Worm (Caenorhabditis elegans) whole organism, L4 larva: ENCODE data around the gene C53A3.3.

Experiments used
- F37D6.2 ChIP-seq: sonication (generic microtip); optimal IDR thresholded peaks from 2 replicates; lab custom pipeline; 2016; ENCODE audit warnings: mild to moderate bottlenecking, missing genetic modification characterization, missing compliant biosample characterization
- F44E2.7 ChIP-seq: fragments of 200-800 bp; sonication (Bioruptor generic); IDR thresholded peaks from 2 replicates; pipeline ENCODE4 v2.1.2; 2022; ENCODE audit warnings: missing genetic modification characterization, missing compliant biosample characterization
- F49E8.2 ChIP-seq: sonication (generic microtip); optimal IDR thresholded peaks from 2 replicates; lab custom pipeline; 2016; ENCODE audit warnings: missing compliant biosample characterization, mild to moderate bottlenecking, missing genetic modification characterization, borderline replicate concordance
- R02D3.7 ChIP-seq: fragments of 150-350 bp; sonication (generic microtip); optimal IDR thresholded peaks from 3 replicates; lab custom pipeline; 2014; ENCODE audit warnings: missing biosample characterization, missing genetic modification characterization
- Y48G9A.11 ChIP-seq: fragments of 200-800 bp; sonication (Bioruptor generic); IDR thresholded peaks from 2 replicates; pipeline ENCODE4 v1.3.6; 2022; ENCODE audit warnings: missing genetic modification reagents, missing genetic modification characterization, missing compliant biosample characterization
- aha-1 ChIP-seq: fragments of 150-350 bp; peaks from one replicate; lab custom pipeline; 2014; ENCODE audit warnings: missing biosample characterization, missing genetic modification characterization
- ama-1 ChIP-seq: fragments of 150-350 bp; optimal IDR thresholded peaks from 2 replicates; lab custom pipeline; 2014; ENCODE audit warnings: inconsistent platforms, mixed read lengths
- attf-4 ChIP-seq: sonication (generic microtip); optimal IDR thresholded peaks from 3 replicates; lab custom pipeline; 2017; ENCODE audit warnings: missing biosample characterization, missing genetic modification characterization
- ceh-20 ChIP-seq: fragments of 200-800 bp; sonication (Bioruptor generic); IDR thresholded peaks from 2 replicates; pipeline ENCODE4 v1.3.6; 2022; ENCODE audit warnings: missing genetic modification reagents, missing genetic modification characterization, missing compliant biosample characterization
- ceh-32 ChIP-seq: sonication (generic microtip); optimal IDR thresholded peaks from 2 replicates; lab custom pipeline; 2016; ENCODE audit warnings: mild to moderate bottlenecking, missing genetic modification characterization, missing compliant biosample characterization; ENCODE audit not compliant: poor library complexity
- daf-16 ChIP-seq, 3 experiments: sonication (generic microtip); optimal IDR thresholded peaks; 2 replicates each; lab custom pipeline; 2016 to 2017; ENCODE audit warnings: missing genetic modification characterization in 3 of 3, missing genetic modification reagents in 3 of 3, mild to moderate bottlenecking in 2 of 3, missing compliant biosample characterization in 2 of 3, missing biosample characterization in 1 of 3, moderate library complexity in 1 of 3
- daf-19 ChIP-seq: fragments of 200-800 bp; sonication (Bioruptor generic); conservative IDR thresholded peaks from 2 replicates; pipeline ENCODE4 v1.3.6; 2022; ENCODE audit warnings: missing genetic modification characterization, missing compliant biosample characterization
- dmd-6 ChIP-seq: fragments of 200-800 bp; sonication (Bioruptor generic); IDR thresholded peaks from 2 replicates; pipeline ENCODE4 v1.3.6; 2022; ENCODE audit warnings: missing genetic modification reagents, missing genetic modification characterization, missing compliant biosample characterization
- duxl-1 ChIP-seq: sonication (generic microtip); optimal IDR thresholded peaks from 2 replicates; lab custom pipeline; 2016; ENCODE audit warnings: mild to moderate bottlenecking, missing genetic modification characterization, moderate library complexity, missing compliant biosample characterization; ENCODE audit not compliant: poor library complexity
- dve-1 ChIP-seq: sonication (generic microtip); optimal IDR thresholded peaks from 2 replicates; lab custom pipeline; 2017; ENCODE audit warnings: antibody characterized with exemption, mild to moderate bottlenecking, missing genetic modification characterization, missing compliant biosample characterization; ENCODE audit not compliant: insufficient read depth
- egl-27 ChIP-seq: sonication (generic microtip); optimal IDR thresholded peaks from 3 replicates; lab custom pipeline; 2017; ENCODE audit warnings: missing biosample characterization, missing genetic modification reagents, missing genetic modification characterization
- fkh-10 ChIP-seq: fragments of 150-350 bp; optimal IDR thresholded peaks from 2 replicates; lab custom pipeline; 2014; ENCODE audit warnings: missing biosample characterization, missing genetic modification reagents, missing genetic modification characterization
- gei-8 ChIP-seq: fragments of 200-800 bp; sonication (Bioruptor generic); optimal IDR thresholded peaks from 2 replicates; lab custom pipeline; 2018; ENCODE audit warnings: mild to moderate bottlenecking, missing genetic modification characterization, missing compliant biosample characterization
- hlh-11 ChIP-seq: fragments of 200-800 bp; sonication (Bioruptor generic); optimal IDR thresholded peaks from 2 replicates; lab custom pipeline; 2018; ENCODE audit warnings: mild to moderate bottlenecking, missing genetic modification characterization, missing compliant biosample characterization
- hlh-30 ChIP-seq: sonication (generic microtip); optimal IDR thresholded peaks from 2 replicates; lab custom pipeline; 2017; ENCODE audit warnings: antibody characterized with exemption, mild to moderate bottlenecking, missing genetic modification characterization, missing compliant biosample characterization; ENCODE audit not compliant: insufficient read depth
- lin-15B ChIP-seq: fragments of 150-350 bp; sonication (generic microtip); optimal IDR thresholded peaks from 3 replicates; lab custom pipeline; 2014; ENCODE audit warnings: missing biosample characterization, missing genetic modification characterization
- lin-38 ChIP-seq: fragments of 200-800 bp; sonication (Bioruptor generic); IDR thresholded peaks from 2 replicates; pipeline ENCODE4 v1.3.6; 2022; ENCODE audit warnings: missing genetic modification reagents, missing genetic modification characterization, missing compliant biosample characterization
- madf-9 ChIP-seq: fragments of 200-800 bp; sonication (Bioruptor generic); conservative IDR thresholded peaks from 2 replicates; pipeline ENCODE4 v1.3.6; 2022; ENCODE audit warnings: missing genetic modification reagents, missing genetic modification characterization, missing compliant biosample characterization
- mdl-1 ChIP-seq, 2 experiments: fragments of 150-350 bp in 1 of 2; sonication (generic microtip) in 1 of 2; optimal IDR thresholded peaks; 2 replicates each; lab custom pipeline; 2014 to 2017; ENCODE audit warnings: missing biosample characterization in 2 of 2, missing genetic modification characterization in 2 of 2
- mes-2 ChIP-seq: sonication (generic microtip); optimal IDR thresholded peaks from 2 replicates; lab custom pipeline; 2016; ENCODE audit warnings: missing genotype, mild to moderate bottlenecking, missing genetic modification characterization, missing compliant biosample characterization; ENCODE audit not compliant: poor library complexity, severe bottlenecking
- mxl-2 ChIP-seq: fragments of 200-800 bp; sonication (Bioruptor generic); conservative IDR thresholded peaks from 2 replicates; pipeline ENCODE4 v1.3.6; 2022; ENCODE audit warnings: missing genetic modification reagents, missing genetic modification characterization, missing compliant biosample characterization
- nhr-237 ChIP-seq: sonication (generic microtip); optimal IDR thresholded peaks from 2 replicates; lab custom pipeline; 2017; ENCODE audit warnings: missing biosample characterization, missing genetic modification characterization
- nhr-28 ChIP-seq: fragments of 150-350 bp; optimal IDR thresholded peaks from 2 replicates; lab custom pipeline; 2014; ENCODE audit warnings: missing biosample characterization, missing genetic modification characterization
- nhr-42 ChIP-seq: fragments of 200-800 bp; sonication (Bioruptor generic); IDR thresholded peaks from 2 replicates; pipeline ENCODE4 v1.3.6; 2022; ENCODE audit warnings: missing genetic modification characterization, missing compliant biosample characterization
- nhr-48 ChIP-seq: sonication (generic microtip); optimal IDR thresholded peaks from 2 replicates; lab custom pipeline; 2016; ENCODE audit warnings: mild to moderate bottlenecking, missing genetic modification characterization, missing compliant biosample characterization
- pqm-1 ChIP-seq: sonication (generic microtip); optimal IDR thresholded peaks from 2 replicates; lab custom pipeline; 2017; ENCODE audit warnings: missing biosample characterization, missing genetic modification characterization
- spr-3 ChIP-seq: fragments of 200-800 bp; sonication (Bioruptor generic); optimal IDR thresholded peaks from 2 replicates; lab custom pipeline; 2018; ENCODE audit warnings: mild to moderate bottlenecking, missing genetic modification characterization, missing compliant biosample characterization
- tag-97 ChIP-seq: fragments of 200-800 bp; sonication (Bioruptor generic); IDR thresholded peaks from 2 replicates; pipeline ENCODE4 v1.3.6; 2022; ENCODE audit warnings: missing genetic modification characterization, missing compliant biosample characterization
- unc-62 ChIP-seq, 3 experiments: fragments of 150-350 bp in 1 of 3; sonication (generic microtip); optimal IDR thresholded peaks in 2 of 3; peaks in 1 of 3; 1 replicate in 1 of 3; 2 replicates in 2 of 3; lab custom pipeline; 2014 to 2017; ENCODE audit warnings: missing biosample characterization in 3 of 3, missing genetic modification characterization in 3 of 3, missing genetic modification reagents in 3 of 3, missing genotype in 1 of 3

C53A3.3 gene

DNA sequence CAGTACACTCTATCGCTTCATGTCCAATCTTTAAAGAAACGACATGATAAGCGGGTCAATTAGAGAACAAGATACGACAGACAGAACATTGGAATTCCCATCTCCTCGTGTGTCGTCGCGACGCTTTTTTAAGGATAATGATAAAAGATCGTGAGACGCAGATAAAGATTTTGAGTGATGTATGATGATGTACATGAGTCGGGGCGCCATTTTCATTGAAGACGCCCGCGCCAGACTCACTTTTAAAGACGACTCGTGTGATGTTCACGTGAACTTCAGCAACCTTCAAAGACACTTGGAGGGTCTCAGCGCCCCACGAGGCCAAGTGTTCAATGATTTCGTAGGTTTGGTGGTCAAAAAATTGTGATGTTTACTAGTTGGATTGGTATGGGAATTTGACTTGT, 12.0 kb downstream of the C53A3.3 start (continued):
- TF ChIP-seq gei-8, result peak; percentile 71

ce11 chrV:5769500-5769899, 13.2 kb downstream of the C53A3.3 start:
- peak; percentile 35 for TF ChIP-seq dve-1 (tag; lab: Kevin White, UChicago)
- no peak for TF ChIP-seq ama-1 (lab: Kevin White, UChicago)
- TF ChIP-seq ceh-32, result no peak
- peak; percentile 32 for TF ChIP-seq nhr-28
- peak in 1 of 2 experiments; percentile 16 for TF ChIP-seq mdl-1 (tag; optimal IDR thresholded peaks at IDR 0.05; lab: Kevin White, UChicago)
- TF ChIP-seq daf-16 (GFP tag; optimal IDR thresholded peaks at IDR 0.05; lab: Kevin White, UChicago), result no peak
- TF ChIP-seq daf-16 (tag; optimal IDR thresholded peaks at IDR 0.05; lab: Kevin White, UChicago), result peak; percentile 56
- peak; percentile 15 for TF ChIP-seq hlh-30 (tag; lab: Kevin White, UChicago)
- TF ChIP-seq unc-62 (GFP tag; optimal IDR thresholded peaks at IDR 0.05 in 1 of 2; lab: Kevin White, UChicago), result peak in 1 of 2 experiments; percentile 60
- no peak for TF ChIP-seq unc-62 (tag; optimal IDR thresholded peaks at IDR 0.05; lab: Kevin White, UChicago)
- TF ChIP-seq F37D6.2 (tag; lab: Kevin White, UChicago), result no peak
- TF ChIP-seq nhr-48 (tag; lab: Kevin White, UChicago), result peak; percentile 48
- TF ChIP-seq pqm-1, result peak; percentile 36
- no peak for TF ChIP-seq duxl-1
- TF ChIP-seq hlh-11 (tag; lab: Kevin White, UChicago), result peak; percentile 51
- TF ChIP-seq dmd-6 (GFP tag; lab: Robert Waterston, UW), result peak; percentile 82

- TF ChIP-seq daf-19 (no peak), mxl-2 (GFP tag; lab: Robert Waterston, UW) (peak; percentile 80), mes-2 (tag; lab: Kevin White, UChicago) (peak; percentile 33), attf-4 (tag; lab: Kevin White, UChicago) (no peak), dmd-6 (GFP tag; lab: Robert Waterston, UW) (peak; percentile 38; the same call in 1 of the 2 replicates)
Observed at ce11 chrV:5769999-5770398, 13.7 kb downstream of the C53A3.3 start.

DNA sequence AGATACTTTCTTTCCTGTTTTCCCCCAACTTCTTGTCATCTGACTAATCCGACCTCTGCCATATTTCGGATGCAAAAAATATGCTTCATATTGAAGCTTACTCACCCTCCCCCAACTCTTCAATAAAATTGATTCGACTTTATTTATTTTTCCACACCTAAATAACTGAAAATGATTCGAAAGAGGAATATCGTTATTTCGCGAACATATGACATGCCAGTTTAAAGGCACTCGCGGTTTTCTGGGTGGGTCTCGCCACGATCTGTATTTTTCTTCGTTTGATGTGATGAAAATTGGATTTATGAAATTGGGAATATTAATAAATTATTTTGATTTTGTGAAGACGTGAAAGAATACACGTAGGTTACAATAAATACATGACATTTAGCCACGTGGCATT, 15.3 kb downstream of the C53A3.3 start, which contains the start of gene F44E7.3:
F44E7.3 (plus strand) TSS at position 319 of the 400 bp plus-strand sequence.
- TF ChIP-seq aha-1 (tag; lab: Kevin White, UChicago) (peak; percentile 73), unc-62 (GFP tag; optimal IDR thresholded peaks at IDR 0.05 in 1 of 2; lab: Kevin White, UChicago) (peak in 1 of 2 experiments; percentile 59), unc-62 (tag; optimal IDR thresholded peaks at IDR 0.05; lab: Kevin White, UChicago) (no peak), lin-15B (tag; lab: Kevin White, UChicago) (no peak), mdl-1 (tag; optimal IDR thresholded peaks at IDR 0.05; lab: Kevin White, UChicago) (no peak), attf-4 (tag; lab: Kevin White, UChicago) (no peak), mes-2 (tag; lab: Kevin White, UChicago) (peak; percentile 14), madf-9 (GFP tag; lab: Robert Waterston, UW) (no peak), ceh-20 (GFP tag; lab: Robert Waterston, UW) (no peak), lin-38 (peak; percentile 36; the same call in 1 of the 2 replicates), dmd-6 (GFP tag; lab: Robert Waterston, UW) (no peak), R02D3.7 (tag; lab: Kevin White, UChicago) (no peak), egl-27 (no peak), hlh-11 (tag; lab: Kevin White, UChicago) (peak; percentile 2), nhr-237 (tag; lab: Kevin White, UChicago) (no peak), nhr-42 (GFP tag; lab: Robert Waterston, UW) (no peak), spr-3 (GFP tag; lab: Kevin White, UChicago) (no peak), F44E2.7 (no peak), ama-1 (lab: Kevin White, UChicago) (no peak), Y48G9A.11 (GFP tag; lab: Robert Waterston, UW) (no peak), pqm-1 (no peak), tag-97 (GFP tag; lab: Robert Waterston, UW) (no peak), F49E8.2 (no peak), fkh-10 (GFP tag; lab: Kevin White, UChicago) (no peak)
